Worm (Caenorhabditis elegans) whole organism, L4 larva: ENCODE data around the gene F35H12.1.

Experiments
- Y5F2A.4 ChIP-seq: fragments of 200-800 bp; sonication (Bioruptor generic); optimal IDR thresholded peaks from 2 replicates; lab custom pipeline; 2018; ENCODE audit warnings: mild to moderate bottlenecking, missing genetic modification characterization, missing compliant biosample characterization
- Y75B8A.6 ChIP-seq: fragments of 200-800 bp; sonication (Bioruptor generic); IDR thresholded peaks from 2 replicates; pipeline ENCODE4 v1.3.6; 2022; ENCODE audit warnings: missing genetic modification reagents, missing genetic modification characterization, missing compliant biosample characterization
- ama-1 ChIP-seq: fragments of 150-350 bp; optimal IDR thresholded peaks from 2 replicates; lab custom pipeline; 2014; ENCODE audit warnings: inconsistent platforms, mixed read lengths
- jun-1 ChIP-seq: fragments of 150-350 bp; optimal IDR thresholded peaks from 2 replicates; lab custom pipeline; 2014; ENCODE audit warnings: missing biosample characterization, missing genetic modification reagents, missing genetic modification characterization
- lin-13 ChIP-seq: fragments of 150-350 bp; optimal IDR thresholded peaks from 2 replicates; lab custom pipeline; 2014; ENCODE audit warnings: missing biosample characterization, missing genetic modification reagents, missing genetic modification characterization
- lin-38 ChIP-seq: fragments of 200-800 bp; sonication (Bioruptor generic); IDR thresholded peaks from 2 replicates; pipeline ENCODE4 v1.3.6; 2022; ENCODE audit warnings: missing genetic modification reagents, missing genetic modification characterization, missing compliant biosample characterization
- nhr-77 ChIP-seq: fragments of 150-350 bp; optimal IDR thresholded peaks from 2 replicates; lab custom pipeline; 2014; ENCODE audit warnings: missing biosample characterization, missing genetic modification characterization
- snpc-4 ChIP-seq: fragments of 150-350 bp; optimal IDR thresholded peaks from 2 replicates; lab custom pipeline; 2014; ENCODE audit warnings: missing biosample characterization, missing genetic modification characterization
- zag-1 ChIP-seq: fragments of 150-350 bp; optimal IDR thresholded peaks from 2 replicates; lab custom pipeline; 2014; ENCODE audit warnings: missing biosample characterization, missing genetic modification characterization

DNA sequence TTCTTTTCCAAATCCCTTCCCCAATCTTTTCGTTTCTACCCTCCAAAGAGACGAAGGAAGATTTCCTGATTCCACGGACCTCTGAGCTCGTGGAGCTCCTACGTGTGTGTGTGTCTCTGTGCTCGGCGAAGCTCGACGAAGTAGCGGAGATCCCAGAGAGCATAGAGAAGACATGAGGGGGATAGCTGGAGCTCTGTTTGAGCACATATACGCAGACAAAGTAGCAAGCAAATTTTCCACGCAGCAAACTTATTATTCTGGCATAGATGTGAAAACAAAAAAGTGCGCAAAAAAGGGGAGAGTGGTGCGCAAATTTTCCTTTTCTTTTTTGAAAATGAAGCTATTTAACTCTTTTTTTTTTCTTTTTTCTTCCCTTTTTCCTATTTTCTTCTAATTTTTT is 730 bp upstream of the F35H12.1 start:
- TF ChIP-seq lin-38 (GFP tag; lab: Robert Waterston, UW) = no peak
- no peak for TF ChIP-seq nhr-77
- TF ChIP-seq zag-1 = no peak
- TF ChIP-seq jun-1 = no peak
- TF ChIP-seq ama-1 (lab: Kevin White, UChicago) = no peak
- TF ChIP-seq lin-13 (GFP tag; lab: Kevin White, UChicago) = no peak
- TF ChIP-seq Y5F2A.4 (GFP tag; lab: Kevin White, UChicago) = no peak
- no peak for TF ChIP-seq snpc-4 (tag; lab: Kevin White, UChicago)
- no peak for TF ChIP-seq Y75B8A.6 (GFP tag; lab: Robert Waterston, UW)
